Worm (Caenorhabditis elegans): Measurements from ENCODE around the gene B0403.5.

B0403.5 gene

ce11 chrX:7067250-7067958, 9.9 kb downstream of the B0403.5 start:
- TF ChIP-seq xbp-1 (tag; optimal IDR thresholded peaks at IDR 0.05) (peak; percentile 57), unc-30 (tag; optimal IDR thresholded peaks at IDR 0.05) (no peak), swsn-7 (tag; optimal IDR thresholded peaks at IDR 0.05) (peak; percentile 0), tbx-2 (tag; optimal IDR thresholded peaks at IDR 0.05) (peak; percentile 37), ceh-82 (tag; optimal IDR thresholded peaks at IDR 0.05) (peak in 1 of 3 experiments; percentile 14), lin-39 (tag; optimal IDR thresholded peaks at IDR 0.05) (no peak), blmp-1 (tag; optimal IDR thresholded peaks at IDR 0.05) (no peak), nhr-19 (GFP tag; conservative IDR thresholded peaks at IDR 0.05) (no peak), fkh-10 (GFP tag; optimal IDR thresholded peaks at IDR 0.05) (no peak), tlp-1 (tag; optimal IDR thresholded peaks at IDR 0.05) (no peak), unc-98 (GFP tag; IDR thresholded peaks at IDR 0.05) (no peak), skn-1 (tag; optimal IDR thresholded peaks at IDR 0.05) (no peak), lin-14 (GFP tag; optimal IDR thresholded peaks at IDR 0.05) (peak; percentile 49), snu-23 (GFP tag; optimal IDR thresholded peaks at IDR 0.05) (no peak), egl-13 (tag; optimal IDR thresholded peaks at IDR 0.05) (no peak), fkh-8 (tag; optimal IDR thresholded peaks at IDR 0.05) (no peak), hlh-4 (tag; optimal IDR thresholded peaks at IDR 0.05) (no peak), zip-4 (GFP tag; optimal IDR thresholded peaks at IDR 0.05) (no peak), ceh-8 (GFP tag; optimal IDR thresholded peaks at IDR 0.05) (no peak), nhr-85 (tag) (peak; percentile 3), nhr-90 (tag; optimal IDR thresholded peaks at IDR 0.05; ENCODE audit: poor library complexity) (peak; percentile 6), rnt-1 (tag; optimal IDR thresholded peaks at IDR 0.05) (peak; percentile 11), mdl-1 (tag; optimal IDR thresholded peaks at IDR 0.05) (no peak), nhr-76 (tag; optimal IDR thresholded peaks at IDR 0.05) (no peak)

DNA sequence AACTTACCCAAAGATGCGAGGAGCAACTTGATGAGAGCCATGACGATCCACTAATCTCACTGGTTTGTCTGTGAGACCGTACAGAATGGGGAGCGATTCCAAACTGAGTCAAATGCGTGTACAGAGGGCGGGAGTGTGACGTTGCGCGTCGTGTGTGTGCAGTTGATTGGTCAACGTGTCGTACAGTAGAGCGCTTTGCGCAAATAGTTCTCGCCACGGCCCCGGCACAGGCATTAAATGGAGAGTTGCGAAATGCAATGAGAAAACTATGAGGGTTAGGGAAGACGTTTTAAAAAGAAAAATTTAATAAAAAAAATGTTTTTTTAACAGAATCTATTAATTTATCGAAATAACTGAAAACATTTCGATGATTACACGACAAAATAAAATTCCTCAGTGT, 10.9 kb downstream of the B0403.5 start, which contains the start of gene pdi-6:
Gene pdi-6 (minus strand): TSS at position 164 of the 400 bp plus-strand sequence.
- TF ChIP-seq nhr-237 (tag; optimal IDR thresholded peaks at IDR 0.05) (peak; percentile 70), aly-2 (tag; optimal IDR thresholded peaks at IDR 0.05) (no peak), zag-1 (tag; optimal IDR thresholded peaks at IDR 0.05) (no peak), nhr-28 (tag; optimal IDR thresholded peaks at IDR 0.05) (no peak), lin-39 (tag; optimal IDR thresholded peaks at IDR 0.05) (peak; percentile 57), lsy-2 (tag; optimal IDR thresholded peaks at IDR 0.05) (peak; percentile 83 to 89), nhr-12 (tag; optimal IDR thresholded peaks at IDR 0.05) (no peak), egl-13 (tag; optimal IDR thresholded peaks at IDR 0.05) (peak; percentile 78), tbx-2 (tag; optimal IDR thresholded peaks at IDR 0.05) (peak; percentile 88), elt-3 (tag; optimal IDR thresholded peaks at IDR 0.05) (peak in 5 of 6 experiments; percentile 86 to 95 (median 90)), ces-1 (GFP tag; optimal IDR thresholded peaks at IDR 0.05) (no peak), nhr-71 (tag; optimal IDR thresholded peaks at IDR 0.05) (peak; percentile 94), nhr-90 (tag; optimal IDR thresholded peaks at IDR 0.05; ENCODE audit: poor library complexity) (peak; percentile 92), C34B4.2 (tag; optimal IDR thresholded peaks at IDR 0.05) (no peak), fkh-8 (tag; optimal IDR thresholded peaks at IDR 0.05) (peak; percentile 78), mab-9 (GFP tag; IDR thresholded peaks at IDR 0.05) (peak; percentile 65), unc-86 (tag; optimal IDR thresholded peaks at IDR 0.05) (peak; percentile 54), nhr-19 (GFP tag; conservative IDR thresholded peaks at IDR 0.05) (peak; percentile 90), unc-62 (GFP tag; optimal IDR thresholded peaks at IDR 0.05) (no peak), xbp-1 (tag; optimal IDR thresholded peaks at IDR 0.05) (peak; percentile 100), lin-15B (tag; optimal IDR thresholded peaks at IDR 0.05) (peak; percentile 94), skn-1 (tag; optimal IDR thresholded peaks at IDR 0.05) (peak; percentile 86), ztf-4 (tag; optimal IDR thresholded peaks at IDR 0.05) (peak; percentile 32), ceh-63 (GFP tag; optimal IDR thresholded peaks at IDR 0.05) (no peak), efl-1 (optimal IDR thresholded peaks at IDR 0.05) (peak; percentile 76 to 78), efl-1 (GFP tag; optimal IDR thresholded peaks at IDR 0.05 in 1 of 2) (peak; percentile 65 to 97), egl-27 (tag; optimal IDR thresholded peaks at IDR 0.05) (peak in 1 of 2 experiments; percentile 75), F16B12.6 (tag; optimal IDR thresholded peaks at IDR 0.05) (peak; percentile 64), lin-14 (GFP tag; optimal IDR thresholded peaks at IDR 0.05) (peak; percentile 96), lin-13 (GFP tag; optimal IDR thresholded peaks at IDR 0.05) (peak; percentile 91), mdl-1 (tag; optimal IDR thresholded peaks at IDR 0.05) (peak in 1 of 2 experiments; percentile 91), tlp-1 (tag; optimal IDR thresholded peaks at IDR 0.05) (no peak), hlh-17 (GFP tag; optimal IDR thresholded peaks at IDR 0.05; ENCODE audit: borderline replicate concordance) (no peak), nhr-84 (tag; optimal IDR thresholded peaks at IDR 0.05) (no peak), sox-4 (tag; optimal IDR thresholded peaks at IDR 0.05) (no peak), swsn-7 (tag; optimal IDR thresholded peaks at IDR 0.05) (peak; percentile 84), pqm-1 (tag; optimal IDR thresholded peaks at IDR 0.05) (peak; percentile 5), blmp-1 (tag; optimal IDR thresholded peaks at IDR 0.05) (peak; percentile 81)
